Worm (Caenorhabditis elegans) whole organism, L3 larva: ENCODE data around the gene srx-23.

Experiments
- ZK546.5 ChIP-seq: sonication (generic microtip); optimal IDR thresholded peaks from 2 replicates; lab custom pipeline; 2017; ENCODE audit warnings: missing biosample characterization, missing genetic modification characterization
- ama-1 ChIP-seq: fragments of 150-350 bp; optimal IDR thresholded peaks from 2 replicates; lab custom pipeline; 2018
- ceh-28 ChIP-seq: fragments of 150-350 bp; optimal IDR thresholded peaks from 2 replicates; lab custom pipeline; 2014; ENCODE audit warnings: missing biosample characterization, missing genetic modification reagents, missing genetic modification characterization
- ceh-82 ChIP-seq: fragments of 150-350 bp; optimal IDR thresholded peaks from 2 replicates; lab custom pipeline; 2014; ENCODE audit warnings: missing biosample characterization, missing genetic modification characterization
- ceh-9 ChIP-seq: sonication (generic microtip); optimal IDR thresholded peaks from 2 replicates; lab custom pipeline; 2018; ENCODE audit warnings: missing biosample characterization, missing genetic modification characterization
- daf-12 ChIP-seq: fragments of 150-350 bp; optimal IDR thresholded peaks from 2 replicates; lab custom pipeline; 2014; ENCODE audit warnings: missing biosample characterization, missing genetic modification reagents, missing genetic modification characterization
- egl-27 ChIP-seq: sonication (generic microtip); optimal IDR thresholded peaks from 4 replicates; lab custom pipeline; 2017; ENCODE audit warnings: missing biosample characterization, missing genetic modification reagents, missing genetic modification characterization
- egl-5 ChIP-seq: fragments of 150-350 bp; optimal IDR thresholded peaks from 2 replicates; lab custom pipeline; 2017; ENCODE audit warnings: missing biosample characterization, missing genetic modification reagents, missing genetic modification characterization, inconsistent platforms
- elt-1 ChIP-seq: fragments of 150-350 bp; optimal IDR thresholded peaks from 2 replicates; lab custom pipeline; 2014; ENCODE audit warnings: missing biosample characterization, missing genetic modification characterization
- elt-3 ChIP-seq, 3 experiments: fragments of 150-350 bp in 1 of 3; sonication (generic microtip) in 2 of 3; optimal IDR thresholded peaks; 2 replicates in 2 of 3; 4 replicates in 1 of 3; lab custom pipeline; 2014 to 2017; ENCODE audit warnings: missing biosample characterization in 3 of 3, missing genetic modification characterization in 3 of 3
- eor-1 ChIP-seq, 2 experiments: fragments of 150-350 bp; optimal IDR thresholded peaks; 2 replicates each; lab custom pipeline; 2014 to 2018; ENCODE audit warnings: missing biosample characterization in 2 of 2, missing genetic modification characterization in 2 of 2
- fkh-10 ChIP-seq: sonication (generic microtip); optimal IDR thresholded peaks from 2 replicates; lab custom pipeline; 2017; ENCODE audit warnings: missing biosample characterization, missing genetic modification reagents, missing genetic modification characterization
- fkh-2 ChIP-seq: fragments of 150-350 bp; optimal IDR thresholded peaks from 2 replicates; lab custom pipeline; 2014; ENCODE audit warnings: missing biosample characterization, missing genetic modification reagents, missing genetic modification characterization
- hmg-11 ChIP-seq: sonication (generic microtip); optimal IDR thresholded peaks from 2 replicates; lab custom pipeline; 2016; ENCODE audit warnings: missing genetic modification characterization, missing compliant biosample characterization
- jun-1 ChIP-seq: fragments of 150-350 bp; optimal IDR thresholded peaks from 2 replicates; lab custom pipeline; 2014; ENCODE audit warnings: missing biosample characterization, missing genetic modification reagents, missing genetic modification characterization
- lin-15B ChIP-seq: fragments of 150-350 bp; optimal IDR thresholded peaks from 2 replicates; lab custom pipeline; 2014; ENCODE audit warnings: missing biosample characterization, missing genetic modification characterization
- lin-39 ChIP-seq: fragments of 150-350 bp; optimal IDR thresholded peaks from 2 replicates; lab custom pipeline; 2018; ENCODE audit warnings: missing biosample characterization, missing genetic modification reagents, missing genetic modification characterization
- lsy-12 ChIP-seq: sonication (generic microtip); optimal IDR thresholded peaks from 2 replicates; lab custom pipeline; 2016; ENCODE audit warnings: mild to moderate bottlenecking, missing genetic modification characterization, missing compliant biosample characterization
- mdl-1 ChIP-seq: fragments of 150-350 bp; optimal IDR thresholded peaks from 2 replicates; lab custom pipeline; 2014; ENCODE audit warnings: missing biosample characterization, missing genetic modification characterization
- nfya-1 ChIP-seq: sonication (generic microtip); optimal IDR thresholded peaks from 2 replicates; lab custom pipeline; 2017; ENCODE audit warnings: missing genetic modification characterization, mild to moderate bottlenecking, missing compliant biosample characterization, antibody characterized with exemption, moderate library complexity; ENCODE audit not compliant: insufficient read depth
- nhr-11 ChIP-seq: fragments of 150-350 bp; optimal IDR thresholded peaks from 2 replicates; lab custom pipeline; 2014; ENCODE audit warnings: missing biosample characterization, missing genetic modification characterization
- nhr-12 ChIP-seq: fragments of 150-350 bp; optimal IDR thresholded peaks from 2 replicates; lab custom pipeline; 2014; ENCODE audit warnings: missing biosample characterization, missing genetic modification characterization
- nhr-237 ChIP-seq: fragments of 150-350 bp; optimal IDR thresholded peaks from 2 replicates; lab custom pipeline; 2014; ENCODE audit warnings: missing biosample characterization, missing genetic modification characterization
- nhr-25 ChIP-seq: sonication (generic microtip); optimal IDR thresholded peaks from 2 replicates; lab custom pipeline; 2017; ENCODE audit warnings: missing biosample characterization, missing genetic modification characterization
- nhr-76 ChIP-seq: fragments of 150-350 bp; sonication (generic microtip); optimal IDR thresholded peaks from 5 replicates; lab custom pipeline; 2014; ENCODE audit warnings: missing biosample characterization, missing genetic modification characterization
- nhr-77 ChIP-seq: fragments of 150-350 bp; optimal IDR thresholded peaks from 2 replicates; lab custom pipeline; 2014; ENCODE audit warnings: missing biosample characterization, missing genetic modification characterization
- pha-4 ChIP-seq: fragments of 150-350 bp; optimal IDR thresholded peaks from 2 replicates; lab custom pipeline; 2014; ENCODE audit warnings: missing biosample characterization, missing genetic modification reagents, missing genetic modification characterization
- pqm-1 ChIP-seq: fragments of 150-350 bp; optimal IDR thresholded peaks from 2 replicates; lab custom pipeline; 2017; ENCODE audit warnings: missing biosample characterization, missing genetic modification characterization, inconsistent platforms
- sea-2 ChIP-seq: fragments of 150-350 bp; sonication (generic microtip); optimal IDR thresholded peaks from 4 replicates; lab custom pipeline; 2014; ENCODE audit warnings: missing biosample characterization, missing genetic modification reagents, missing genetic modification characterization
- skn-1 ChIP-seq: fragments of 150-350 bp; optimal IDR thresholded peaks from 2 replicates; lab custom pipeline; 2014; ENCODE audit warnings: missing biosample characterization, missing genetic modification characterization
- tbx-2 ChIP-seq: sonication (generic microtip); optimal IDR thresholded peaks from 2 replicates; lab custom pipeline; 2016; ENCODE audit warnings: mild to moderate bottlenecking, missing genetic modification characterization, missing compliant biosample characterization
- ztf-11 ChIP-seq: fragments of 150-350 bp; optimal IDR thresholded peaks from 2 replicates; lab custom pipeline; 2014; ENCODE audit warnings: missing biosample characterization, missing genetic modification characterization
- ztf-4 ChIP-seq: fragments of 150-350 bp; optimal IDR thresholded peaks from 2 replicates; lab custom pipeline; 2014; ENCODE audit warnings: missing biosample characterization, missing genetic modification characterization

srx-23 gene

ce11 chrV:642750-643149 is 39.4 kb upstream of the srx-23 start, which contains the start of gene nhr-190:
nhr-190 (minus strand) TSS chrV:642924.
- TF ChIP-seq ama-1 (lab: Kevin White, UChicago) (no peak), hmg-11 (tag; lab: Kevin White, UChicago) (peak; percentile 41), nhr-76 (tag; lab: Kevin White, UChicago) (no peak), nhr-237 (tag; lab: Kevin White, UChicago) (no peak), lin-39 (peak; percentile 17), jun-1 (no peak), daf-12 (tag; lab: Kevin White, UChicago) (no peak), ZK546.5 (tag; lab: Kevin White, UChicago) (no peak), egl-5 (tag; lab: Kevin White, UChicago) (peak; percentile 29)

DNA sequence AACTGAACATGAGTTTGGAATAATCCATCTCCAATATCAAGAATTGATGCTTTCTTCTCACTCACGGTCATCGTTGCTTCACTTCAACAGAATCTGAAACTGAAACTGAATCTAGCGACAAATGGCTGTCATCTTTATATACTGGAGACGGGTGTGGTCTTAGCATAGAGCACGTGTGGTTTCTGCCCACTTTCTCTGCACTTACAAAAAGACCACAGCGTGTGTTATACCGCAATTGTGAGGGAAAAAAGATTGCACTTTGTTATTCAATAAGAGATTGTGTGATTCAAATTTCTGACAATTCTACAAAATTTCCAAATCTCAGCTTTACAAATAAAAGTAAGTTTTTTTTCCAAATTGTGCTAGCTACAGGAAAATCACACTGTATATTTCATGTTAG is 36.0 kb upstream of the srx-23 start, which contains the start of gene F48G7.12:
Gene F48G7.12, minus strand, starts transcription at position 101 of the 400 bp plus-strand sequence.
- TF ChIP-seq elt-3 (tag; optimal IDR thresholded peaks at IDR 0.05; lab: Kevin White, UChicago) (no peak), pha-4 (tag; lab: Kevin White, UChicago) (no peak), nhr-25 (tag; lab: Kevin White, UChicago) (no peak), nhr-11 (tag; lab: Kevin White, UChicago) (no peak), ceh-82 (tag; lab: Kevin White, UChicago) (no peak), fkh-2 (tag; lab: Kevin White, UChicago) (no peak), nhr-76 (tag; lab: Kevin White, UChicago) (no peak), nhr-77 (tag; lab: Kevin White, UChicago) (no peak), mdl-1 (tag; lab: Kevin White, UChicago) (no peak), pqm-1 (tag; lab: Kevin White, UChicago) (no peak), nhr-237 (tag; lab: Kevin White, UChicago) (no peak)
- TF ChIP-seq, all 47 proteins: peak for 0

DNA sequence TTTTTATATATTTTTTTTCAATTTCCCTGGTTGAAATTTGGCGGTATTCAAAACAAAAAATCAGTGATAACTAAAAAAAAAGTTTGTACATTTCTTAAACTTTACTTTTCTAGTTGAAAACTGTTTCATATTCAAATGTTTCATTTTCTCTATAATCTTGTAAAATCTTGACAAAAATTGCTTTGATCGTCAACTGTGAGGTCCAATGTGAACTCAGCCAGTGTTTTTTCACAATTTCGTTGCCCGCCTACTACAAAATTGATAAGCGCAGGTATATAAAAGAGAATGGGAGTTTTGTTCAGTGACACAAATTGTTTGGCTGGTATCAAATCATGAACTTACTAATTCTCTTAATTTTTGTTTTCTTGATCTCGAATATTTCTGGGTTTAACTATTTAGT is 35.2 kb upstream of the srx-23 start, which contains the start of gene ugt-42:
Gene ugt-42, plus strand, starts transcription at position 301 of the 400 bp plus-strand sequence.
- TF ChIP-seq fkh-2 (tag; lab: Kevin White, UChicago): no peak
- no peak for TF ChIP-seq elt-1 (tag; lab: Kevin White, UChicago)
- TF ChIP-seq elt-3 (tag; optimal IDR thresholded peaks at IDR 0.05; lab: Kevin White, UChicago): no peak
- TF ChIP-seq ama-1 (lab: Kevin White, UChicago): no peak
- no peak for TF ChIP-seq ztf-11 (tag; lab: Kevin White, UChicago)
- TF ChIP-seq sea-2: no peak
- TF ChIP-seq lin-15B (tag; lab: Kevin White, UChicago): no peak

DNA sequence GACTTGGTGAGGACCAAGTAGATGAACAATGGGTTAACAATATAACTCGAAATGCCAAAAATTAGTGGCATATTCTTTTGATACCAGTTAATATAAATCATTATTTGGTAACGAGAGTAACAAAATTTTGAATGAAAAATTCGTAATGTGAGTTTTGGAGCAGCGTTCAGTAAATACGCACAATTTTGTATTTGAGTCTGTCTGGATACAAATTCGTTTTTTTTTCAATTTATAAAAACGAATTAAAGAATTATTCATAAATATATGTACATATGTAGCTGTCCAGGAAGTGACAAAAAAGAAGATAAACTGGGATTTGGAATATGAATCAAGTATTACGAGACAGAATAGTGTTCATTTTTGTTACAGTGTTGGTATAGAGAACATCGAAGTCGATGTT is 29.2 kb upstream of the srx-23 start, which contains the start of gene srj-5:
Gene srj-5, minus strand, starts transcription at position 101 of the 400 bp plus-strand sequence.
- no peak for TF ChIP-seq tbx-2 (tag; lab: Kevin White, UChicago)
- no peak for TF ChIP-seq nhr-77 (tag; lab: Kevin White, UChicago)
- no peak for TF ChIP-seq nhr-12 (tag; lab: Kevin White, UChicago)
- no peak for TF ChIP-seq daf-12 (tag; lab: Kevin White, UChicago)
- no peak for TF ChIP-seq nhr-76 (tag; lab: Kevin White, UChicago)
- TF ChIP-seq skn-1 (tag; lab: Kevin White, UChicago): no peak
- no peak for TF ChIP-seq elt-3 (tag; optimal IDR thresholded peaks at IDR 0.05; lab: Kevin White, UChicago)

- no peak for TF ChIP-seq fkh-10
- TF ChIP-seq nhr-25 (tag; lab: Kevin White, UChicago): no peak
- no peak for TF ChIP-seq nfya-1 (tag; lab: Kevin White, UChicago)
- no peak for TF ChIP-seq ztf-4 (tag; lab: Kevin White, UChicago)
- TF ChIP-seq lsy-12 (tag; lab: Kevin White, UChicago): no peak
- no peak for TF ChIP-seq eor-1 (tag; optimal IDR thresholded peaks at IDR 0.05; lab: Kevin White, UChicago)
- TF ChIP-seq jun-1: no peak
- TF ChIP-seq ceh-82 (tag; lab: Kevin White, UChicago): no peak
- TF ChIP-seq lin-39: no peak
- no peak for TF ChIP-seq pha-4 (tag; lab: Kevin White, UChicago)
- TF ChIP-seq ceh-9 (tag; lab: Kevin White, UChicago): no peak
- no peak for TF ChIP-seq ceh-28 (tag; lab: Kevin White, UChicago)
- no peak for TF ChIP-seq pqm-1 (tag; lab: Kevin White, UChicago)
- TF ChIP-seq mdl-1 (tag; lab: Kevin White, UChicago): no peak
- TF ChIP-seq skn-1 (tag; lab: Kevin White, UChicago): no peak
- TF ChIP-seq ZK546.5 (tag; lab: Kevin White, UChicago): no peak
- TF ChIP-seq egl-27: no peak
These were observed 27.7 kb upstream of the srx-23 start, which contains the start of gene srj-6 for ce11 chrV:654402-654801. srj-6 (minus strand) TSS chrV:654502.
